Worm (Caenorhabditis elegans) whole organism, early embryonic: Measurements from ENCODE around the gene F53F1.6.

Source experiments
- aly-1 ChIP-seq: sonication (generic microtip); optimal IDR thresholded peaks from 2 replicates; lab custom pipeline; 2016; ENCODE audit warnings: missing genetic modification characterization, missing compliant biosample characterization
- ama-1 ChIP-seq: fragments of 150-350 bp; optimal IDR thresholded peaks from 2 replicates; lab custom pipeline; 2014
- ceh-36 ChIP-seq: sonication (generic microtip); optimal IDR thresholded peaks from 2 replicates; lab custom pipeline; 2016; ENCODE audit warnings: missing genetic modification characterization, inconsistent platforms, missing compliant biosample characterization
- flt-1 ChIP-seq: fragments of 200-800 bp; sonication (Bioruptor generic); IDR thresholded peaks from 2 replicates; pipeline ENCODE4 v1.3.6; 2022; ENCODE audit warnings: missing genetic modification characterization, missing compliant biosample characterization
- hmg-4 ChIP-seq: fragments of 200-800 bp; sonication (Bioruptor generic); optimal IDR thresholded peaks from 2 replicates; lab custom pipeline; 2018; ENCODE audit warnings: mild to moderate bottlenecking, missing genetic modification characterization, missing compliant biosample characterization
- hnd-1 ChIP-seq: sonication (generic microtip); optimal IDR thresholded peaks from 2 replicates; lab custom pipeline; 2016; ENCODE audit warnings: missing genetic modification characterization, missing compliant biosample characterization
- pes-1 ChIP-seq: fragments of 200-800 bp; sonication (Bioruptor generic); IDR thresholded peaks from 2 replicates; pipeline ENCODE4 v1.3.6; 2022; ENCODE audit warnings: missing genetic modification reagents, missing genetic modification characterization, missing compliant biosample characterization
- sea-1 ChIP-seq: fragments of 200-800 bp; sonication (Bioruptor generic); conservative IDR thresholded peaks from 2 replicates; pipeline ENCODE4 v1.3.6; 2022; ENCODE audit warnings: missing genetic modification characterization, missing compliant biosample characterization
- tra-4 ChIP-seq: sonication (generic microtip); optimal IDR thresholded peaks from 2 replicates; lab custom pipeline; 2017; ENCODE audit warnings: missing genetic modification characterization, missing compliant biosample characterization

- TF ChIP-seq ama-1 (no peak), sea-1 (GFP tag; lab: Robert Waterston, UW) (no peak), aly-1 (tag; lab: Kevin White, UChicago) (no peak), pes-1 (no peak), flt-1 (GFP tag; lab: Robert Waterston, UW) (no peak), tra-4 (no peak), hnd-1 (no peak), ceh-36 (tag; lab: Kevin White, UChicago) (no peak), hmg-4 (GFP tag; lab: Kevin White, UChicago) (no peak)
These were observed 28.0 kb upstream of the F53F1.6 start, which contains the start of gene Y2H9A.4 for ce11 chrV:13445229-13445949.
